Worm (Caenorhabditis elegans) whole organism, mixed stage, embryonic: ENCODE results near the gene ZK616.3.

Source experiments
- blmp-1 ChIP-seq: fragments of 150-350 bp; optimal IDR thresholded peaks from 2 replicates; lab custom pipeline; 2014; ENCODE audit warnings: missing biosample characterization, missing genetic modification characterization
- elt-3 ChIP-seq: fragments of 150-350 bp; optimal IDR thresholded peaks from 2 replicates; lab custom pipeline; 2014; ENCODE audit warnings: missing biosample characterization, missing genetic modification characterization
- lin-13 ChIP-seq: fragments of 150-350 bp; optimal IDR thresholded peaks from 2 replicates; lab custom pipeline; 2014; ENCODE audit warnings: missing biosample characterization, missing genetic modification characterization
- lsy-2 ChIP-seq: fragments of 150-350 bp; optimal IDR thresholded peaks from 2 replicates; lab custom pipeline; 2014; ENCODE audit warnings: missing biosample characterization, missing genetic modification characterization
- nhr-237 ChIP-seq: fragments of 150-350 bp; optimal IDR thresholded peaks from 2 replicates; lab custom pipeline; 2014; ENCODE audit warnings: missing biosample characterization, missing genetic modification characterization
- nhr-76 ChIP-seq: sonication (generic microtip); optimal IDR thresholded peaks from 2 replicates; lab custom pipeline; 2017; ENCODE audit warnings: missing biosample characterization, missing genetic modification characterization
- snpc-4 ChIP-seq: fragments of 150-350 bp; optimal IDR thresholded peaks from 2 replicates; lab custom pipeline; 2014; ENCODE audit warnings: missing biosample characterization, missing genetic modification characterization
- ztf-11 ChIP-seq: fragments of 150-350 bp; optimal IDR thresholded peaks from 2 replicates; lab custom pipeline; 2014; ENCODE audit warnings: missing biosample characterization, missing genetic modification characterization

ce11 chrIV:5405345-5405744, 8.5 kb downstream of the ZK616.3 start, which contains the start of gene ZK616.61:
- no peak for TF ChIP-seq elt-3 (tag; lab: Kevin White, UChicago)
- no peak for TF ChIP-seq nhr-76 (tag; lab: Kevin White, UChicago)
- no peak for TF ChIP-seq nhr-237
- TF ChIP-seq blmp-1 (tag; lab: Kevin White, UChicago) = no peak
- no peak for TF ChIP-seq lin-13
- TF ChIP-seq snpc-4 (tag; lab: Kevin White, UChicago) = no peak
- no peak for TF ChIP-seq lsy-2
- no peak for TF ChIP-seq ztf-11 (tag; lab: Kevin White, UChicago)
